Fruit fly (Drosophila melanogaster): ENCODE data around the gene CG43346.

CG43346 gene

dm6 chr2L:21197178-21197577, 28.8 kb upstream of the CG43346 start:
- TF ChIP-seq Sox14 (GFP tag; optimal IDR thresholded peaks at IDR 0.05) (peak; percentile 26), ss (GFP tag; optimal IDR thresholded peaks at IDR 0.05) (no peak), dac (GFP tag; optimal IDR thresholded peaks at IDR 0.05) (no peak), CG8119 (GFP tag; IDR thresholded peaks at IDR 0.05) (0 out of 3 replicates have a peak, but pooled peaks have one; percentile 43), net (GFP tag; optimal IDR thresholded peaks at IDR 0.05) (peak; percentile 48), cyc (GFP tag; optimal IDR thresholded peaks at IDR 0.05) (peak; percentile 10), CG32006 (GFP tag; optimal IDR thresholded peaks at IDR 0.05) (peak; percentile 56), CG10669 (GFP tag; optimal IDR thresholded peaks at IDR 0.05) (peak; percentile 22), CG10631 (GFP tag; optimal IDR thresholded peaks at IDR 0.05) (peak; percentile 17), Eip93F (GFP tag; optimal IDR thresholded peaks at IDR 0.05) (no peak), CG6276 (GFP tag; optimal IDR thresholded peaks at IDR 0.05) (peak; percentile 36), CG4318 (GFP tag; optimal IDR thresholded peaks at IDR 0.05) (peak; percentile 23), achi (GFP tag; optimal IDR thresholded peaks at IDR 0.05) (peak; percentile 35), CG9139 (GFP tag; optimal IDR thresholded peaks at IDR 0.05) (no peak), svp (GFP tag) (peak; percentile 71), Smox (GFP tag; optimal IDR thresholded peaks at IDR 0.05) (peak; percentile 29), CG11762 (GFP tag; optimal IDR thresholded peaks at IDR 0.05; ENCODE audit: insufficient read depth) (peak; percentile 38), pdm3 (GFP tag; optimal IDR thresholded peaks at IDR 0.05) (peak; percentile 21), Met (GFP tag; optimal IDR thresholded peaks at IDR 0.05) (peak; percentile 16), Hr38 (GFP tag; optimal IDR thresholded peaks at IDR 0.05) (no peak), topi (GFP tag; optimal IDR thresholded peaks at IDR 0.05) (peak; percentile 27), CG3919 (GFP tag; optimal IDR thresholded peaks at IDR 0.05) (peak; percentile 47), lz (GFP tag; optimal IDR thresholded peaks at IDR 0.05) (no peak), CG6163 (GFP tag; IDR thresholded peaks at IDR 0.05) (peak; percentile 67; the same call in 2 of the 3 replicates), CG15336 (GFP tag; IDR thresholded peaks at IDR 0.05) (peak; percentile 49), Sox102F (GFP tag; optimal IDR thresholded peaks at IDR 0.05) (peak; percentile 17), CG31627 (GFP tag; optimal IDR thresholded peaks at IDR 0.05) (peak; percentile 3), OdsH (GFP tag; optimal IDR thresholded peaks at IDR 0.05) (peak; percentile 34), CG3032 (tag; optimal IDR thresholded peaks at IDR 0.05) (no peak), CG8319 (GFP tag; optimal IDR thresholded peaks at IDR 0.05) (no peak), salr (GFP tag; optimal IDR thresholded peaks at IDR 0.05) (no peak), Hr4 (GFP tag; optimal IDR thresholded peaks at IDR 0.05) (peak; percentile 52), CG11294 (GFP tag; IDR thresholded peaks at IDR 0.05) (0 out of 2 replicates have a peak, but pooled peaks have one; percentile 10), vri (GFP tag; optimal IDR thresholded peaks at IDR 0.05) (no peak), eg (GFP tag; IDR thresholded peaks at IDR 0.05) (peak; percentile 61; the same call in 2 of the 3 replicates), acj6 (GFP tag; optimal IDR thresholded peaks at IDR 0.05) (peak; percentile 35), Eip78C (GFP tag) (peak; percentile 78), Lpt (GFP tag; optimal IDR thresholded peaks at IDR 0.05) (peak; percentile 28), Ets21C (GFP tag; optimal IDR thresholded peaks at IDR 0.05) (peak; percentile 5)

DNA sequence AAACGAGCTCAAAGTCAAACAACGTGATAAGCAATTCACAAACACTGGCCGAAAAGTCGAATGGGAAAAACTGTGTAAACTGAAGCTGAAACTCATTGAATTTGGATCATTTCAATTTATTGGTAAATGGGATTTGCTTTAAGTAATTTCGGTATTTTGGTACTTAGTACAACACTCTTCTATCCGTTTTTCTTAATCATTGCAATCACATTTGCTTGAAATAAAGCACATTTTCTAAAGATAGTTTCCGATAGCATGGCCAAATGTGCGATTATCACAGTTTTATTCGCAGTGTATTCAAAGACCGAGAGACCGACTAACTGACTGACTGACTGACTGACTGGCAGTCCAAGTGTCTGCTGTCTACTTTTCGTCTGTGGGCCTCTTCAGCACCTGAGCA, 28.1 kb upstream of the CG43346 start:
- TF ChIP-seq Hr39 (GFP tag; optimal IDR thresholded peaks at IDR 0.05) (peak; percentile 65), CG3919 (GFP tag; optimal IDR thresholded peaks at IDR 0.05) (peak; percentile 37), net (GFP tag; optimal IDR thresholded peaks at IDR 0.05) (peak; percentile 14), CG4318 (GFP tag; optimal IDR thresholded peaks at IDR 0.05) (peak; percentile 35), CG11762 (GFP tag; optimal IDR thresholded peaks at IDR 0.05; ENCODE audit: insufficient read depth) (no peak), CG7368 (GFP tag; optimal IDR thresholded peaks at IDR 0.05) (no peak), CG16779 (tag; optimal IDR thresholded peaks at IDR 0.05) (no peak), Sox102F (GFP tag; optimal IDR thresholded peaks at IDR 0.05) (no peak), CG11902 (GFP tag; optimal IDR thresholded peaks at IDR 0.05) (no peak), OdsH (GFP tag; optimal IDR thresholded peaks at IDR 0.05) (peak; percentile 43), CG9139 (GFP tag; optimal IDR thresholded peaks at IDR 0.05) (no peak), topi (GFP tag; optimal IDR thresholded peaks at IDR 0.05) (peak; percentile 25), cyc (GFP tag; optimal IDR thresholded peaks at IDR 0.05) (no peak), Hr4 (GFP tag; optimal IDR thresholded peaks at IDR 0.05) (peak; percentile 53), acj6 (GFP tag; optimal IDR thresholded peaks at IDR 0.05) (peak; percentile 25), CG10669 (GFP tag; optimal IDR thresholded peaks at IDR 0.05) (no peak), lz (GFP tag; optimal IDR thresholded peaks at IDR 0.05) (no peak), ss (GFP tag; optimal IDR thresholded peaks at IDR 0.05) (no peak), Eip75B (GFP tag; optimal IDR thresholded peaks at IDR 0.05) (no peak), CG31627 (GFP tag; optimal IDR thresholded peaks at IDR 0.05) (no peak), Gug (GFP tag; IDR thresholded peaks at IDR 0.05) (peak; percentile 30; the same call in 1 of the 2 replicates), CG11294 (GFP tag; IDR thresholded peaks at IDR 0.05) (no peak), esn (GFP tag; optimal IDR thresholded peaks at IDR 0.05) (peak; percentile 25), CG6854 (GFP tag; optimal IDR thresholded peaks at IDR 0.05) (no peak), CG8632 (GFP tag; optimal IDR thresholded peaks at IDR 0.05) (no peak), vri (GFP tag; optimal IDR thresholded peaks at IDR 0.05) (no peak), fd59A (GFP tag; optimal IDR thresholded peaks at IDR 0.05) (no peak), Blimp-1 (GFP tag; optimal IDR thresholded peaks at IDR 0.05) (no peak)
